Worm (Caenorhabditis elegans) whole organism, late embryonic: Measurements from ENCODE around the gene C14C6.5.

Experiments used
- F13H6.1 ChIP-seq: sonication (generic microtip); optimal IDR thresholded peaks from 2 replicates; lab custom pipeline; 2016; ENCODE audit warnings: missing genetic modification characterization, missing compliant biosample characterization
- K09A11.1 ChIP-seq: sonication (generic microtip); optimal IDR thresholded peaks from 2 replicates; lab custom pipeline; 2017; ENCODE audit warnings: antibody characterized with exemption, mild to moderate bottlenecking, missing genetic modification characterization, missing compliant biosample characterization; ENCODE audit not compliant: insufficient read depth
- ama-1 ChIP-seq: fragments of 150-350 bp; optimal IDR thresholded peaks from 2 replicates; lab custom pipeline; 2014
- ceh-6 ChIP-seq: fragments of 200-800 bp; sonication (Bioruptor generic); optimal IDR thresholded peaks from 2 replicates; lab custom pipeline; 2018; ENCODE audit warnings: mild to moderate bottlenecking, missing genetic modification characterization, missing compliant biosample characterization
- lin-11 ChIP-seq: fragments of 200-800 bp; sonication (Bioruptor generic); optimal IDR thresholded peaks from 2 replicates; lab custom pipeline; 2018; ENCODE audit warnings: mild to moderate bottlenecking, missing genetic modification characterization, missing compliant biosample characterization
- nfya-1 ChIP-seq: sonication (generic microtip); optimal IDR thresholded peaks from 2 replicates; lab custom pipeline; 2017; ENCODE audit warnings: missing genetic modification characterization, mild to moderate bottlenecking, missing compliant biosample characterization, antibody characterized with exemption, moderate library complexity
- nhr-11 ChIP-seq: fragments of 150-350 bp; optimal IDR thresholded peaks from 2 replicates; lab custom pipeline; 2014; ENCODE audit warnings: missing biosample characterization, missing genetic modification characterization
- rnt-1 ChIP-seq: sonication (generic microtip); optimal IDR thresholded peaks from 2 replicates; lab custom pipeline; 2016; ENCODE audit warnings: missing genetic modification characterization, missing compliant biosample characterization
- sox-4 ChIP-seq: sonication (generic microtip); optimal IDR thresholded peaks from 2 replicates; lab custom pipeline; 2017; ENCODE audit warnings: mild to moderate bottlenecking, missing genetic modification characterization, inconsistent platforms, missing compliant biosample characterization
- unc-42 ChIP-seq: sonication (generic microtip); optimal IDR thresholded peaks from 2 replicates; lab custom pipeline; 2016; ENCODE audit warnings: missing genotype, missing genetic modification characterization, missing compliant biosample characterization

- no peak for TF ChIP-seq sox-4 (tag; lab: Kevin White, UChicago)
- no peak for TF ChIP-seq nhr-11
- TF ChIP-seq F13H6.1 (tag; lab: Kevin White, UChicago): no peak
- no peak for TF ChIP-seq rnt-1 (tag; lab: Kevin White, UChicago)
- no peak for TF ChIP-seq lin-11 (tag; lab: Kevin White, UChicago)
- TF ChIP-seq ama-1: no peak
- TF ChIP-seq ceh-6 (GFP tag; lab: Kevin White, UChicago): no peak
- no peak for TF ChIP-seq unc-42 (tag; lab: Kevin White, UChicago)
- no peak for TF ChIP-seq K09A11.1 (tag; lab: Kevin White, UChicago)
- TF ChIP-seq nfya-1 (tag; lab: Kevin White, UChicago): no peak
Measured at ce11 chrV:578977-579376, 42.5 kb downstream of the C14C6.5 start, which contains the start of gene K06H6.4.
